Worm (Caenorhabditis elegans) whole organism, L4 larva: ENCODE data around the gene Y61A9LA.1.

ENCODE experiments used
- aha-1 ChIP-seq: fragments of 150-350 bp; peaks from one replicate; lab custom pipeline; 2014; ENCODE audit warnings: missing biosample characterization, missing genetic modification characterization
- daf-16 ChIP-seq, 3 experiments: sonication (generic microtip); optimal IDR thresholded peaks; 2 replicates each; lab custom pipeline; 2016 to 2017; ENCODE audit warnings: missing genetic modification characterization in 3 of 3, missing genetic modification reagents in 3 of 3, mild to moderate bottlenecking in 2 of 3, missing compliant biosample characterization in 2 of 3, missing biosample characterization in 1 of 3, moderate library complexity in 1 of 3
- fos-1 ChIP-seq: fragments of 150-350 bp; optimal IDR thresholded peaks from 2 replicates; lab custom pipeline; 2014; ENCODE audit warnings: missing biosample characterization, missing genetic modification characterization
- hlh-30 ChIP-seq: sonication (generic microtip); optimal IDR thresholded peaks from 2 replicates; lab custom pipeline; 2017; ENCODE audit warnings: antibody characterized with exemption, mild to moderate bottlenecking, missing genetic modification characterization, missing compliant biosample characterization; ENCODE audit not compliant: insufficient read depth
- madf-5 ChIP-seq, 2 experiments: fragments of 200-800 bp; sonication (Bioruptor generic); IDR thresholded peaks; 2 replicates each; pipeline ENCODE4 v1.3.6; 2022; ENCODE audit warnings: missing compliant biosample characterization in 2 of 2, missing genetic modification characterization in 2 of 2
- mes-2 ChIP-seq: sonication (generic microtip); optimal IDR thresholded peaks from 2 replicates; lab custom pipeline; 2016; ENCODE audit warnings: missing genotype, mild to moderate bottlenecking, missing genetic modification characterization, missing compliant biosample characterization; ENCODE audit not compliant: poor library complexity, severe bottlenecking
- nhr-11 ChIP-seq: fragments of 150-350 bp; optimal IDR thresholded peaks from 2 replicates; lab custom pipeline; 2014; ENCODE audit warnings: missing biosample characterization, missing genetic modification characterization
- skn-1 ChIP-seq: fragments of 150-350 bp; optimal IDR thresholded peaks from 2 replicates; lab custom pipeline; 2014; ENCODE audit warnings: missing biosample characterization, missing genetic modification characterization

DNA sequence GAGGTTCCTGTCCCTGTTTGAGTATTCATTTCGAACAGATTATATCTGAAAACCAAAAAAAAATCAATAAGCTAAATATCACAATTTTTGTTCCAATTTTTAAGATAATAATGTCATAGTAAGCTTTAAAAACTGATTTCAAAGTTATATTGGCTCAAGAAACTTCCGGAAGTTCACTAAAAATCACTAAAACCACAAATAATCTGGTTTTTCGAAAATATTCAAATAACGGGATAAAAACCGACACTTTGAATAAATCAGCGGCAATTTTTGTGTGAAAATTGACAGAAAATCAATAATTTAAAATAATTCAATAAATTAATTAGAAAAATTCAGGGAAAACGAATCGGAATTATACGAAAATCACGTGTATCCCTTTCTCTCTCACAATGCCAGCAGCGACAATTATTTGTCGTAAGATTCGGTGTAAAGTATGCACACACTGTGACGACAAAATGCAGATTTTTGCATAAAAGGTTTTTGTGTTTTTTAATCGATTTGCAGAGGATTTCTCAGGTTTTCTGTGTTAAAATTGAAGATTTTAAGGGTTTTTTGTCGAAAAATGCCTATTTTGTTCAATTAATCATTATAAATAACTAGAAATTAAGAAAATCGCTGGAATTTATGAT lies 15.0 kb upstream of the Y61A9LA.1 start, which contains the start of gene sut-2:
- no peak for TF ChIP-seq fos-1 (tag; lab: Kevin White, UChicago)
- TF ChIP-seq hlh-30, result peak; percentile 78
- peak; percentile 42 for TF ChIP-seq mes-2 (tag; lab: Kevin White, UChicago)
- TF ChIP-seq nhr-11, result no peak
- no peak for TF ChIP-seq daf-16 (GFP tag; optimal IDR thresholded peaks at IDR 0.05; lab: Kevin White, UChicago)
- TF ChIP-seq daf-16 (tag; optimal IDR thresholded peaks at IDR 0.05; lab: Kevin White, UChicago), result no peak
- no peak for TF ChIP-seq aha-1 (tag; lab: Kevin White, UChicago)
- TF ChIP-seq madf-5 (GFP tag; IDR thresholded peaks at IDR 0.05; lab: Robert Waterston, UW), result no peak
- no peak for TF ChIP-seq skn-1 (tag; lab: Kevin White, UChicago)
